Fruit fly (Drosophila melanogaster): ENCODE data around the gene Fife.

The Fife gene

dm6 chr3L:2647523-2648378, 63.7 kb downstream of the Fife start, which contains the start of gene CG1246:
TSS of gene CG1246 (plus strand) at chr3L:2648048.
- TF ChIP-seq CG8478 (optimal IDR thresholded peaks at IDR 0.05) (no peak), CTCF (optimal IDR thresholded peaks at IDR 0.05) (no peak)

- no peak for TF ChIP-seq CG8478 (optimal IDR thresholded peaks at IDR 0.05)
- TF ChIP-seq CTCF (optimal IDR thresholded peaks at IDR 0.05) = no peak
Measured at dm6 chr3L:2645068-2645467, 66.4 kb downstream of the Fife start, which contains the start of gene CG1143. TSS of gene CG1143 (plus strand) at chr3L:2645368.

dm6 chr3L:2643324-2643723, 68.2 kb downstream of the Fife start, which contains the start of gene CG14949:
TSS of gene CG14949 (minus strand) at chr3L:2643424.
- TF ChIP-seq CG8478 (optimal IDR thresholded peaks at IDR 0.05) (no peak), CTCF (optimal IDR thresholded peaks at IDR 0.05) (no peak)

dm6 chr3L:2636023-2636968, 75.2 kb downstream of the Fife start:
- TF ChIP-seq CG8478 (optimal IDR thresholded peaks at IDR 0.05) (no peak), CTCF (optimal IDR thresholded peaks at IDR 0.05) (no peak)

- TF ChIP-seq CTCF (optimal IDR thresholded peaks at IDR 0.05) = no peak
- TF ChIP-seq CG8478 (optimal IDR thresholded peaks at IDR 0.05) = no peak
Measured at dm6 chr3L:2634929-2635799, 76.3 kb downstream of the Fife start.

dm6 chr3L:2632763-2633100, 78.8 kb downstream of the Fife start:
- TF ChIP-seq CG8478 (optimal IDR thresholded peaks at IDR 0.05) = no peak
- no peak for TF ChIP-seq CTCF (optimal IDR thresholded peaks at IDR 0.05)

dm6 chr3L:2632048-2632762, 79.3 kb downstream of the Fife start:
- TF ChIP-seq CG8478 (optimal IDR thresholded peaks at IDR 0.05) (no peak), CTCF (optimal IDR thresholded peaks at IDR 0.05) (no peak)

dm6 chr3L:2631406-2631805, 80.1 kb downstream of the Fife start, which contains the start of the genes CG42245 and MEP-1:
TSS of gene CG42245 (plus strand) at chr3L:2631715.
TSS of gene MEP-1 (plus strand) at chr3L:2631715.
- TF ChIP-seq CG8478 (optimal IDR thresholded peaks at IDR 0.05) (no peak), CTCF (optimal IDR thresholded peaks at IDR 0.05) (no peak)

- TF ChIP-seq CG8478 (optimal IDR thresholded peaks at IDR 0.05) (no peak), CTCF (optimal IDR thresholded peaks at IDR 0.05) (no peak)
Measured at dm6 chr3L:2629964-2630363, 81.5 kb downstream of the Fife start, which contains the start of gene Pxn. TSS of gene Pxn (minus strand) at chr3L:2630064.

- TF ChIP-seq CG8478 (optimal IDR thresholded peaks at IDR 0.05) (no peak), CTCF (optimal IDR thresholded peaks at IDR 0.05) (no peak)
Measured at dm6 chr3L:2614222-2614621, 97.3 kb downstream of the Fife start.

- TF ChIP-seq CTCF (optimal IDR thresholded peaks at IDR 0.05) = no peak
- no peak for TF ChIP-seq CG8478 (optimal IDR thresholded peaks at IDR 0.05)
Measured at dm6 chr3L:2608825-2609224, 102.7 kb downstream of the Fife start.

Data from S2 (cell line).